Fruit fly (Drosophila melanogaster) whole organism: ENCODE measurements around the gene CG10804.

Experiments
- CG8478 ChIP-seq: fragments of >200 bp; optimal IDR thresholded peaks from 2 replicates; lab custom pipeline; 2018; ENCODE audit warnings: inconsistent platforms
- Dll ChIP-seq: fragments of >200 bp; optimal IDR thresholded peaks from 2 replicates; lab custom pipeline; 2017
- EcR ChIP-seq, 2 experiments: fragments of >200 bp; optimal IDR thresholded peaks; 2 replicates each; lab custom pipeline; 2017; ENCODE audit warnings: missing biosample characterization in 2 of 2, missing genetic modification characterization in 2 of 2, missing genetic modification reagents in 2 of 2
- pan ChIP-seq: fragments of >200 bp; optimal IDR thresholded peaks from 2 replicates; lab custom pipeline; 2017
- psq ChIP-seq: fragments of >200 bp; optimal IDR thresholded peaks from 2 replicates; lab custom pipeline; 2017
- usp ChIP-seq: fragments of >200 bp; optimal IDR thresholded peaks from 2 replicates; lab custom pipeline; 2017; ENCODE audit warnings: missing biosample characterization, missing genetic modification characterization, mixed read lengths

dm6 chrX:3463944-3464343 lies 18.2 kb downstream of the CG10804 start, which contains the start of gene CG16781:
- TF ChIP-seq psq (lab: Kevin White, UChicago) (no peak), CG8478 (lab: Kevin White, UChicago) (no peak), usp (GFP tag; lab: Kevin White, UChicago) (no peak), pan (no peak), Dll (lab: Kevin White, UChicago) (no peak), EcR (GFP tag; optimal IDR thresholded peaks at IDR 0.05; lab: Kevin White, UChicago) (no peak)
